Worm (Caenorhabditis elegans) whole organism, L4/young adult: ENCODE data around the gene T24H7.9.

ENCODE experiments used
- W03F9.2 ChIP-seq: fragments of 150-350 bp; optimal IDR thresholded peaks from 2 replicates; lab custom pipeline; 2014; ENCODE audit warnings: missing biosample characterization, missing genetic modification characterization
- him-1 ChIP-seq: sonication (generic microtip); optimal IDR thresholded peaks from 2 replicates; lab custom pipeline; 2016; ENCODE audit warnings: missing genotype, missing genetic modification reagents, missing genetic modification characterization, missing compliant biosample characterization

DNA sequence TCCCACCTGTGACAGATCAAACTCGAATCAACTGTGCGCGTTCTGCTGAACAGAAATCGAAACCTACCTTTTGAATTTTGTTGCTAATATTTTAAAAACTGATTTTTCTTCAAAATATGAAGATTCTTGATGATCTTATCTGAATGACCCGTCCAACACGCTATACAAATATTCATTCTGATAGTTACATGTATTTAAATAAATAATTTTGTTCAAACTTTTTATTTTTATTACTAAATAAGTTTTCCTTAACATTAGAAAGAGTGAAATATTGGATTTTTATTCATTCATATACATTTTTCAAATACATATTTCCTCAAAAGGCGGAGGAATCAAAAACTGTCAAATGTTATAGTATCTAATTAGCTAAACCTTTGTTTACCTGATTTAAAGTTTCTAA, 32.7 kb upstream of the T24H7.9 start, which contains the start of gene F13H8.8:
- TF ChIP-seq W03F9.2 (no peak), him-1 (tag; lab: Kevin White, UChicago) (no peak)
